Worm (Caenorhabditis elegans) whole organism, L3 larva: ENCODE data around the gene inft-2.

Experiments used
- ceh-82 ChIP-seq: fragments of 150-350 bp; optimal IDR thresholded peaks from 2 replicates; lab custom pipeline; 2014; ENCODE audit warnings: missing biosample characterization, missing genetic modification characterization
- daf-12 ChIP-seq: fragments of 150-350 bp; optimal IDR thresholded peaks from 2 replicates; lab custom pipeline; 2014; ENCODE audit warnings: missing biosample characterization, missing genetic modification reagents, missing genetic modification characterization
- lin-39 ChIP-seq: fragments of 150-350 bp; optimal IDR thresholded peaks from 2 replicates; lab custom pipeline; 2018; ENCODE audit warnings: missing biosample characterization, missing genetic modification reagents, missing genetic modification characterization

ce11 chrV:13009271-13009670, 7.2 kb downstream of the inft-2 start:
- TF ChIP-seq daf-12 (tag; lab: Kevin White, UChicago), result no peak
- TF ChIP-seq lin-39 (tag; lab: Kevin White, UChicago), result no peak
- TF ChIP-seq ceh-82 (tag; lab: Kevin White, UChicago), result no peak
